Worm (Caenorhabditis elegans) whole organism, L4/young adult: ENCODE results near the gene srw-53.
"Not testable (repeated sequence)": the region's sequence is repeated elsewhere in the genome, so short reads cannot be mapped to it uniquely, and the experiment has no call there.

ENCODE experiments used
- W03F9.2 ChIP-seq: fragments of 150-350 bp; optimal IDR thresholded peaks from 2 replicates; lab custom pipeline; 2014; ENCODE audit warnings: missing biosample characterization, missing genetic modification characterization
- dao-5 ChIP-seq: sonication (generic microtip); optimal IDR thresholded peaks from 2 replicates; lab custom pipeline; 2016; ENCODE audit warnings: missing genotype, missing genetic modification characterization, moderate library complexity, missing compliant biosample characterization
- him-1 ChIP-seq: sonication (generic microtip); optimal IDR thresholded peaks from 2 replicates; lab custom pipeline; 2016; ENCODE audit warnings: missing genotype, missing genetic modification reagents, missing genetic modification characterization, missing compliant biosample characterization

srw-53 gene

ce11 chrV:15921102-15921501 is 22.1 kb upstream of the srw-53 start, which contains the start of gene cdr-1:
Gene cdr-1, plus strand, starts transcription at chrV:15921309.
- TF ChIP-seq him-1 (tag; lab: Kevin White, UChicago) (no peak), W03F9.2 (tag; lab: Kevin White, UChicago) (no peak), dao-5 (tag; lab: Kevin White, UChicago) (no peak)

- no peak for TF ChIP-seq him-1 (tag; lab: Kevin White, UChicago)
- no peak for TF ChIP-seq W03F9.2 (tag; lab: Kevin White, UChicago)
- TF ChIP-seq dao-5 (tag; lab: Kevin White, UChicago), result no peak
These were observed 20.2 kb upstream of the srw-53 start, which contains the start of gene F35E8.13 for ce11 chrV:15922979-15923378. Gene F35E8.13, plus strand, starts transcription at chrV:15923279.

ce11 chrV:15924307-15924706 is 18.9 kb upstream of the srw-53 start, which contains the start of gene nhr-108:
Gene nhr-108, minus strand, starts transcription at chrV:15924472.
- no peak for TF ChIP-seq dao-5 (tag; lab: Kevin White, UChicago)
- TF ChIP-seq W03F9.2 (tag; lab: Kevin White, UChicago), result no peak
- TF ChIP-seq him-1 (tag; lab: Kevin White, UChicago), result no peak

- TF ChIP-seq dao-5 (tag; lab: Kevin White, UChicago), result no peak
- no peak for TF ChIP-seq him-1 (tag; lab: Kevin White, UChicago)
- no peak for TF ChIP-seq W03F9.2 (tag; lab: Kevin White, UChicago)
These were observed 14.9 kb upstream of the srw-53 start, which contains the start of gene pzf-1 for ce11 chrV:15928325-15928724. Gene pzf-1, minus strand, starts transcription at chrV:15928425.

- not testable (repeated sequence) for TF ChIP-seq W03F9.2, him-1, dao-5 (tag; lab: Kevin White, UChicago)
These were observed 13.3 kb upstream of the srw-53 start, which contains the start of gene srbc-77 for ce11 chrV:15929882-15930281. Gene srbc-77, plus strand, starts transcription at chrV:15930182.

ce11 chrV:15932390-15932789 is 10.8 kb upstream of the srw-53 start, which contains the start of gene srw-26:
Gene srw-26, minus strand, starts transcription at chrV:15932490.
- TF ChIP-seq W03F9.2 (tag; lab: Kevin White, UChicago) (no peak), him-1 (tag; lab: Kevin White, UChicago) (no peak), dao-5 (tag; lab: Kevin White, UChicago) (no peak)

- TF ChIP-seq W03F9.2 (tag; lab: Kevin White, UChicago) (no peak), him-1 (tag; lab: Kevin White, UChicago) (no peak), dao-5 (tag; lab: Kevin White, UChicago) (no peak)
These were observed 3.0 kb upstream of the srw-53 start, which contains the start of gene srw-55 for ce11 chrV:15940254-15940653. Gene srw-55, minus strand, starts transcription at chrV:15940354.

- TF ChIP-seq him-1 (tag; lab: Kevin White, UChicago) (no peak), W03F9.2 (tag; lab: Kevin White, UChicago) (no peak), dao-5 (tag; lab: Kevin White, UChicago) (no peak)
These were observed 7.7 kb downstream of the srw-53 start, which contains the start of gene srw-59 for ce11 chrV:15950903-15951302. Gene srw-59, minus strand, starts transcription at chrV:15951003.

- TF ChIP-seq dao-5 (tag; lab: Kevin White, UChicago) (no peak), him-1 (tag; lab: Kevin White, UChicago) (no peak), W03F9.2 (tag; lab: Kevin White, UChicago) (no peak)
These were observed 9.5 kb downstream of the srw-53 start, which contains the start of gene srw-56 for ce11 chrV:15952762-15953161. Gene srw-56, minus strand, starts transcription at chrV:15952862.

ce11 chrV:15954932-15955331 is 11.7 kb downstream of the srw-53 start, which contains the start of gene srw-57:
Gene srw-57, minus strand, starts transcription at chrV:15955032.
- TF ChIP-seq dao-5 (tag; lab: Kevin White, UChicago), result no peak
- no peak for TF ChIP-seq him-1 (tag; lab: Kevin White, UChicago)
- no peak for TF ChIP-seq W03F9.2 (tag; lab: Kevin White, UChicago)

ce11 chrV:15955497-15955896 is 12.3 kb downstream of the srw-53 start, which contains the start of gene srh-186:
Gene srh-186, plus strand, starts transcription at chrV:15955797.
- TF ChIP-seq him-1 (tag; lab: Kevin White, UChicago) (no peak), W03F9.2 (tag; lab: Kevin White, UChicago) (no peak), dao-5 (tag; lab: Kevin White, UChicago) (no peak)

- TF ChIP-seq him-1 (tag; lab: Kevin White, UChicago) (no peak), W03F9.2 (tag; lab: Kevin White, UChicago) (no peak), dao-5 (tag; lab: Kevin White, UChicago) (no peak)
These were observed 13.9 kb downstream of the srw-53 start, which contains the start of gene F36G9.3 for ce11 chrV:15957098-15957497. Gene F36G9.3, plus strand, starts transcription at chrV:15957398.

- TF ChIP-seq him-1 (tag; lab: Kevin White, UChicago), result no peak
- no peak for TF ChIP-seq dao-5 (tag; lab: Kevin White, UChicago)
- TF ChIP-seq W03F9.2 (tag; lab: Kevin White, UChicago), result no peak
These were observed 16.2 kb downstream of the srw-53 start for ce11 chrV:15959456-15959855.

- TF ChIP-seq W03F9.2 (tag; lab: Kevin White, UChicago), result no peak
- TF ChIP-seq dao-5 (tag; lab: Kevin White, UChicago), result no peak
- TF ChIP-seq him-1 (tag; lab: Kevin White, UChicago), result no peak
These were observed 21.9 kb downstream of the srw-53 start, which contains the start of gene sri-2 for ce11 chrV:15965114-15965513. Gene sri-2, minus strand, starts transcription at chrV:15965214.
